Worm (Caenorhabditis elegans) whole organism, mixed stage, embryonic: Measurements from ENCODE around the gene rpl-22.

Experiments used
- M03D4.4 ChIP-seq: sonication (generic microtip); optimal IDR thresholded peaks from 2 replicates; lab custom pipeline; 2017; ENCODE audit warnings: mild to moderate bottlenecking, missing genetic modification characterization, missing compliant biosample characterization
- bed-3 ChIP-seq: fragments of 200-800 bp; sonication (Bioruptor generic); optimal IDR thresholded peaks from 3 replicates; lab custom pipeline; 2018; ENCODE audit warnings: mild to moderate bottlenecking, missing genetic modification characterization, moderate library complexity, missing compliant biosample characterization
- blmp-1 ChIP-seq: fragments of 150-350 bp; optimal IDR thresholded peaks from 2 replicates; lab custom pipeline; 2014; ENCODE audit warnings: missing biosample characterization, missing genetic modification characterization
- ceh-39 ChIP-seq: fragments of 150-350 bp; optimal IDR thresholded peaks from 2 replicates; lab custom pipeline; 2014; ENCODE audit warnings: missing biosample characterization, missing genetic modification characterization
- ceh-43 ChIP-seq: fragments of 200-800 bp; sonication (Bioruptor generic); optimal IDR thresholded peaks from 2 replicates; lab custom pipeline; 2018; ENCODE audit warnings: mild to moderate bottlenecking, missing genetic modification characterization, moderate library complexity, missing compliant biosample characterization
- ceh-83 ChIP-seq: fragments of 200-800 bp; sonication (Bioruptor generic); optimal IDR thresholded peaks from 2 replicates; lab custom pipeline; 2018; ENCODE audit warnings: mild to moderate bottlenecking, missing genetic modification characterization, missing compliant biosample characterization
- ces-1 ChIP-seq: fragments of 150-350 bp; optimal IDR thresholded peaks from 2 replicates; lab custom pipeline; 2014; ENCODE audit warnings: missing biosample characterization, missing genetic modification reagents, missing genetic modification characterization
- cnd-1 ChIP-seq: fragments of 200-800 bp; sonication (Bioruptor generic); optimal IDR thresholded peaks from 2 replicates; lab custom pipeline; 2018; ENCODE audit warnings: mild to moderate bottlenecking, missing genetic modification characterization, missing compliant biosample characterization
- drap-1 ChIP-seq: fragments of 200-800 bp; sonication (Bioruptor generic); optimal IDR thresholded peaks from 3 replicates; lab custom pipeline; 2018; ENCODE audit warnings: mild to moderate bottlenecking, missing genetic modification characterization, missing compliant biosample characterization
- elt-1 ChIP-seq: sonication (generic microtip); optimal IDR thresholded peaks from 2 replicates; lab custom pipeline; 2017; ENCODE audit warnings: missing genetic modification characterization, mild to moderate bottlenecking, missing compliant biosample characterization, antibody characterized with exemption, moderate library complexity, borderline replicate concordance; ENCODE audit not compliant: insufficient read depth
- elt-3 ChIP-seq: fragments of 150-350 bp; optimal IDR thresholded peaks from 2 replicates; lab custom pipeline; 2014; ENCODE audit warnings: missing biosample characterization, missing genetic modification characterization
- flh-1 ChIP-seq: fragments of 200-800 bp; sonication (Bioruptor generic); optimal IDR thresholded peaks from 2 replicates; lab custom pipeline; 2018; ENCODE audit warnings: mild to moderate bottlenecking, missing genetic modification characterization, moderate library complexity, missing compliant biosample characterization
- ham-2 ChIP-seq: fragments of 200-800 bp; sonication (Bioruptor generic); optimal IDR thresholded peaks from 2 replicates; lab custom pipeline; 2018; ENCODE audit warnings: mild to moderate bottlenecking, missing genetic modification characterization, missing compliant biosample characterization
- hlh-1 ChIP-seq: fragments of 150-350 bp; optimal IDR thresholded peaks from 2 replicates; lab custom pipeline; 2014; ENCODE audit warnings: missing biosample characterization, missing genetic modification reagents, missing genetic modification characterization
- lin-13 ChIP-seq: fragments of 150-350 bp; optimal IDR thresholded peaks from 2 replicates; lab custom pipeline; 2014; ENCODE audit warnings: missing biosample characterization, missing genetic modification characterization
- lin-32 ChIP-seq: fragments of 200-800 bp; sonication (Bioruptor generic); optimal IDR thresholded peaks from 2 replicates; lab custom pipeline; 2018; ENCODE audit warnings: mild to moderate bottlenecking, missing genetic modification characterization, missing compliant biosample characterization
- lsy-2 ChIP-seq: fragments of 150-350 bp; optimal IDR thresholded peaks from 2 replicates; lab custom pipeline; 2014; ENCODE audit warnings: missing biosample characterization, missing genetic modification characterization
- mab-5 ChIP-seq: fragments of 150-350 bp; optimal IDR thresholded peaks from 2 replicates; lab custom pipeline; 2014; ENCODE audit warnings: missing biosample characterization, missing genetic modification characterization
- mep-1 ChIP-seq: fragments of 150-350 bp; optimal IDR thresholded peaks from 2 replicates; lab custom pipeline; 2017; ENCODE audit warnings: missing biosample characterization, missing genetic modification reagents, missing genetic modification characterization, inconsistent platforms
- mls-2 ChIP-seq: sonication (generic microtip); optimal IDR thresholded peaks from 2 replicates; lab custom pipeline; 2016; ENCODE audit warnings: mild to moderate bottlenecking, missing genetic modification characterization, moderate library complexity, missing compliant biosample characterization
- nhr-12 ChIP-seq: fragments of 150-350 bp; optimal IDR thresholded peaks from 2 replicates; lab custom pipeline; 2014; ENCODE audit warnings: missing biosample characterization, missing genetic modification characterization
- nhr-2 ChIP-seq: fragments of 150-350 bp; optimal IDR thresholded peaks from 2 replicates; lab custom pipeline; 2014; ENCODE audit warnings: missing biosample characterization, missing genetic modification characterization
- nhr-237 ChIP-seq: fragments of 150-350 bp; optimal IDR thresholded peaks from 2 replicates; lab custom pipeline; 2014; ENCODE audit warnings: missing biosample characterization, missing genetic modification characterization
- nhr-28 ChIP-seq: fragments of 150-350 bp; optimal IDR thresholded peaks from 2 replicates; lab custom pipeline; 2014; ENCODE audit warnings: missing biosample characterization, missing genetic modification characterization
- nhr-76 ChIP-seq: sonication (generic microtip); optimal IDR thresholded peaks from 2 replicates; lab custom pipeline; 2017; ENCODE audit warnings: missing biosample characterization, missing genetic modification characterization
- pha-4 ChIP-seq: fragments of 150-350 bp; optimal IDR thresholded peaks from 2 replicates; lab custom pipeline; 2018; ENCODE audit warnings: missing biosample characterization, missing genetic modification reagents, missing genetic modification characterization
- sem-2 ChIP-seq: fragments of 200-800 bp; sonication (Bioruptor generic); optimal IDR thresholded peaks from 2 replicates; lab custom pipeline; 2018; ENCODE audit warnings: mild to moderate bottlenecking, missing genetic modification characterization, missing compliant biosample characterization
- snpc-4 ChIP-seq: fragments of 150-350 bp; optimal IDR thresholded peaks from 2 replicates; lab custom pipeline; 2014; ENCODE audit warnings: missing biosample characterization, missing genetic modification characterization
- sptf-1 ChIP-seq: sonication (generic microtip); optimal IDR thresholded peaks from 2 replicates; lab custom pipeline; 2017; ENCODE audit warnings: mild to moderate bottlenecking, missing genetic modification characterization, moderate library complexity, missing compliant biosample characterization
- tbx-8 ChIP-seq: fragments of 200-800 bp; sonication (Bioruptor generic); optimal IDR thresholded peaks from 2 replicates; lab custom pipeline; 2018; ENCODE audit warnings: mild to moderate bottlenecking, missing genetic modification characterization, moderate library complexity, missing compliant biosample characterization
- unc-120 ChIP-seq: sonication (generic microtip); optimal IDR thresholded peaks from 2 replicates; lab custom pipeline; 2017; ENCODE audit warnings: missing genetic modification characterization, missing compliant biosample characterization; ENCODE audit not compliant: poor library complexity, severe bottlenecking
- unc-39 ChIP-seq: fragments of 150-350 bp; optimal IDR thresholded peaks from 2 replicates; lab custom pipeline; 2014; ENCODE audit warnings: missing biosample characterization, missing genetic modification characterization
- unc-62 ChIP-seq: fragments of 150-350 bp; optimal IDR thresholded peaks from 2 replicates; lab custom pipeline; 2014; ENCODE audit warnings: missing biosample characterization, missing genetic modification reagents, missing genetic modification characterization
- zip-8 ChIP-seq: fragments of 150-350 bp; optimal IDR thresholded peaks from 2 replicates; lab custom pipeline; 2014; ENCODE audit warnings: missing biosample characterization, missing genetic modification characterization
- ztf-11 ChIP-seq: fragments of 150-350 bp; optimal IDR thresholded peaks from 2 replicates; lab custom pipeline; 2014; ENCODE audit warnings: missing biosample characterization, missing genetic modification characterization

Gene rpl-22

ce11 chrII:5101701-5102100 is 46.3 kb downstream of the rpl-22 start, which contains the start of the genes idpb-3 and idpb-1:
TSS of gene idpb-3 (minus strand) at chrII:5101801.
TSS of gene idpb-1 (plus strand) at chrII:5101984.
- TF ChIP-seq tbx-8 (GFP tag; lab: Kevin White, UChicago) (no peak), unc-39 (tag; lab: Kevin White, UChicago) (no peak), drap-1 (GFP tag; lab: Kevin White, UChicago) (no peak), mls-2 (tag; lab: Kevin White, UChicago) (no peak), zip-8 (tag; lab: Kevin White, UChicago) (no peak), hlh-1 (tag; lab: Kevin White, UChicago) (no peak), ceh-39 (no peak), unc-62 (GFP tag; lab: Kevin White, UChicago) (no peak), ham-2 (GFP tag; lab: Kevin White, UChicago) (no peak)

DNA sequence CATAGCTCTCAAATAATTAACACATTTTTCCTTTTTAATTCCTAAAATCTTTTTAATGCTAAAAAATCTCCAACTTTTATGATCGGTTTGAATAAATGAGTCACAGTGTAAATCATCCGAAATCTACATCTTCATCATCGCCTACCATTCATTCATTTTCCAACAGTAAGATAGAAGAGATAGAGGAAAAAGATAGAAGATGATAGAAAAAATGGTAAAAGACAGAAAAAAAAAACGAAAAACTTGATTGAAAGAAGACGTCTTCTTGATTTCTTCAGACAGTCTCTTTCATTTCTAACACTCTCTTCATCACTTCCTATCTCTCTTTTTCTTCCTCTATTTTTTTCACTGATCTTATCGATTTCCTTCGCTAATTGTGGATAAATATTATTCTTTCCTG is 47.8 kb downstream of the rpl-22 start:
- TF ChIP-seq elt-3 (tag; lab: Kevin White, UChicago), result no peak
- TF ChIP-seq blmp-1, result no peak
- no peak for TF ChIP-seq ham-2 (GFP tag; lab: Kevin White, UChicago)
- TF ChIP-seq elt-1 (tag; lab: Kevin White, UChicago), result no peak
- no peak for TF ChIP-seq mls-2 (tag; lab: Kevin White, UChicago)
- TF ChIP-seq ces-1 (GFP tag; lab: Kevin White, UChicago), result no peak
- no peak for TF ChIP-seq nhr-12 (tag; lab: Kevin White, UChicago)
- no peak for TF ChIP-seq unc-120 (tag; lab: Kevin White, UChicago)
- no peak for TF ChIP-seq cnd-1 (tag; lab: Kevin White, UChicago)
- no peak for TF ChIP-seq unc-39 (tag; lab: Kevin White, UChicago)
- TF ChIP-seq hlh-1 (tag; lab: Kevin White, UChicago), result no peak
- TF ChIP-seq ceh-83 (GFP tag; lab: Kevin White, UChicago), result no peak
- TF ChIP-seq nhr-237 (tag; lab: Kevin White, UChicago), result no peak
- TF ChIP-seq lin-32, result no peak
- no peak for TF ChIP-seq sptf-1 (tag; lab: Kevin White, UChicago)
- TF ChIP-seq mab-5 (tag; lab: Kevin White, UChicago), result no peak
- no peak for TF ChIP-seq ceh-39
- TF ChIP-seq lsy-2, result no peak
- no peak for TF ChIP-seq tbx-8 (GFP tag; lab: Kevin White, UChicago)
- TF ChIP-seq zip-8 (tag; lab: Kevin White, UChicago), result no peak

DNA sequence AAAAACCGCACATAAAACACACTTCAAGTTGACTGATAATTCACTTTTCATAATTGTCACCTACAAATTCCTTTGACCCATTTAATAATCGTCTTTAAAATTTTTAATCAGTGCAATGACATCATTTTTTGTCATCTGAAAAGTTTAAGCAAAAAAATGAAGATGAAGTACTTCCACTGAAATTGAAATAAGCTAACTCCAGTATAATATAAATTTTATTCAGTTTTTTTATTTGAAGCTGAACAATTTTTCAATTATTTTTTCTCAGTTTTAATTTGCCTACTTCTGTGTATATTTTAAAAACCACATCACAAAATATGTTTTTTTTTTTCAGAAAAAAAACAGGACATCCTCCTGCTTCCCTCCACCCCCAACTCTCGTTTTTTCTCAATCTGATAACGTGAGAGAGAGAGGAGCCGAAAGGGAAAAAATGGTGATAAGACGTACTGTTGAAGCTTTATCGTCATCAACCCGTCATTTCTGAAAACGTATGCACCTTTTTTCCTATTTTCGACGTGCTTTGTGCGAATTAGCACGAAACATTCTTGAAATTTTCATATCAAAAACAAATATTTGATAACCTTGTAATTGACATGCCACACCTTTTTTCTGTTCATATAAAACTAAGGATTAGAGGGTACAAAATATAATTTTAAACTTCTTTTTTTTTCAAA is 48.5 kb downstream of the rpl-22 start, which contains the start of the genes C04G6.11 and mpk-2:
Gene C04G6.11, minus strand, starts transcription at position 51 of the 674 bp plus-strand sequence.
Gene mpk-2, plus strand, starts transcription at position 335 of the 674 bp plus-strand sequence.
- no peak for TF ChIP-seq ceh-43 (GFP tag; lab: Kevin White, UChicago)

- TF ChIP-seq flh-1 (GFP tag; lab: Kevin White, UChicago) (peak; percentile 93), nhr-2 (tag; lab: Kevin White, UChicago) (no peak), ceh-39 (no peak), unc-120 (tag; lab: Kevin White, UChicago) (peak; percentile 96), sem-2 (GFP tag; lab: Kevin White, UChicago) (peak; percentile 94), unc-39 (tag; lab: Kevin White, UChicago) (peak; percentile 22), blmp-1 (peak; percentile 11), sptf-1 (tag; lab: Kevin White, UChicago) (peak; percentile 99), elt-1 (tag; lab: Kevin White, UChicago) (peak; percentile 19), mab-5 (tag; lab: Kevin White, UChicago) (no peak), lsy-2 (peak; percentile 71), mep-1 (tag; lab: Kevin White, UChicago) (peak; percentile 92), nhr-12 (tag; lab: Kevin White, UChicago) (peak; percentile 72), elt-3 (tag; lab: Kevin White, UChicago) (peak; percentile 40), snpc-4 (no peak), mls-2 (tag; lab: Kevin White, UChicago) (peak; percentile 99), nhr-76 (tag; lab: Kevin White, UChicago) (peak; percentile 22), ham-2 (GFP tag; lab: Kevin White, UChicago) (peak; percentile 95), nhr-28 (tag; lab: Kevin White, UChicago) (peak; percentile 86), ztf-11 (peak; percentile 80), ces-1 (GFP tag; lab: Kevin White, UChicago) (no peak), cnd-1 (tag; lab: Kevin White, UChicago) (peak; percentile 98), bed-3 (GFP tag; lab: Kevin White, UChicago) (peak; percentile 93), ceh-43 (GFP tag; lab: Kevin White, UChicago) (peak; percentile 93), tbx-8 (GFP tag; lab: Kevin White, UChicago) (peak; percentile 96), unc-62 (GFP tag; lab: Kevin White, UChicago) (peak; percentile 83), nhr-237 (tag; lab: Kevin White, UChicago) (peak; percentile 53), lin-13 (tag; lab: Kevin White, UChicago) (peak; percentile 64), ceh-83 (GFP tag; lab: Kevin White, UChicago) (peak; percentile 98), pha-4 (tag; lab: Kevin White, UChicago) (peak; percentile 36), zip-8 (tag; lab: Kevin White, UChicago) (no peak), drap-1 (GFP tag; lab: Kevin White, UChicago) (peak; percentile 99), M03D4.4 (tag; lab: Kevin White, UChicago) (peak; percentile 98), hlh-1 (tag; lab: Kevin White, UChicago) (peak; percentile 83), lin-32 (peak; percentile 99)
These were observed 49.6 kb downstream of the rpl-22 start for ce11 chrII:5105020-5105419.
